Worm (Caenorhabditis elegans): ENCODE measurements around the gene nep-1.

The nep-1 gene

DNA sequence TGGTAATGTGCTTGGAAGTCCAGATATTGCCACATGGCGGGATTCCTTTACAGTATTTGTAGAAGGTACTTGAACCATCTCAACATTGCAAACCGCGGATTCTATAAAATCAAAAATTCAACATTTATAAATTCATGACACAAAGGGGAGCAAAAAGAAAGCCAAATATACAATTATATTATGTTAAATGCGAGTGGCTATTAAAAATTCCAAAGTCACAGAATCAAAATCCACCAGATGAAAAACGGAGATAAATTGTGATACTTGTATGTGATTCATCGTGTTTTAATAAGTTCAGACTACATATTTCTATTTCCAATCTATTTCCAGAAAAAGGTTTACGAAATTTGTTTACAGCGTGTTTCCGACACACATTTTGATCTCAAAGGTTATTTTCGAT, 23.5 kb downstream of the nep-1 start, which contains the start of gene din-1:
din-1 (minus strand) TSS at position 101 of the 400 bp plus-strand sequence.
- TF ChIP-seq zag-1 (tag; optimal IDR thresholded peaks at IDR 0.05), result no peak
- no peak for TF ChIP-seq ztf-11 (tag; optimal IDR thresholded peaks at IDR 0.05)

DNA sequence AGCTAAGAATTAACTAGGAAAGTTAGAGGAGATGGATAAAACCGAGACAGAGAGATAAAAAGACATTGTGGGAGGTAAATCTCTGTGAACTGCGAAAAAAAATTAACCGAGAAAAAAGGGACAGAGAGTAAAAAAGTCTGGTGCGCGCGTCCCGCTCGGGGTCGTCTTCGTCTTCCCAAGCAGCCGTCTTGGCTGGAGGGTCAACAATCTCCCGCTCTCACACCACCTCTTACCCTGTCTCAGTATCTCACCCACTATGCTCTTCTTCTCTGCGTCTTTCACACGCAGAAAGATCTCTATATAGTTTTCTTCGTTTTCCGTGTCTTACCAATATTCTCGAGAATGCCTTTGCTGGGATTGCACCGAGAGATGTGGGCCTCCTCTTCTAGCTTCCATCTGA, 24.3 kb downstream of the nep-1 start:
- TF ChIP-seq blmp-1 (tag; optimal IDR thresholded peaks at IDR 0.05; ENCODE audit: insufficient read depth) (peak; percentile 44), elt-1 (tag; optimal IDR thresholded peaks at IDR 0.05) (no peak), dmd-4 (tag; optimal IDR thresholded peaks at IDR 0.05) (no peak), skn-1 (tag; optimal IDR thresholded peaks at IDR 0.05) (no peak), mdl-1 (tag; optimal IDR thresholded peaks at IDR 0.05) (peak; percentile 5 to 27), nhr-237 (tag; optimal IDR thresholded peaks at IDR 0.05) (no peak), alr-1 (tag; optimal IDR thresholded peaks at IDR 0.05) (no peak), lin-11 (tag; optimal IDR thresholded peaks at IDR 0.05) (no peak), ztf-4 (tag; optimal IDR thresholded peaks at IDR 0.05) (no peak), sma-9 (GFP tag; optimal IDR thresholded peaks at IDR 0.05) (peak; percentile 77), sma-9 (tag; optimal IDR thresholded peaks at IDR 0.05) (no peak), Y55F3AM.14 (GFP tag; optimal IDR thresholded peaks at IDR 0.05) (no peak), ceh-82 (tag; optimal IDR thresholded peaks at IDR 0.05) (no peak), F13H6.1 (tag; optimal IDR thresholded peaks at IDR 0.05) (peak; percentile 67), lin-13 (GFP tag; optimal IDR thresholded peaks at IDR 0.05) (peak; percentile 15), R02D3.7 (tag; optimal IDR thresholded peaks at IDR 0.05) (no peak), aly-2 (tag; optimal IDR thresholded peaks at IDR 0.05) (no peak), mab-5 (tag; optimal IDR thresholded peaks at IDR 0.05) (no peak), lin-39 (tag; optimal IDR thresholded peaks at IDR 0.05) (no peak), sem-4 (tag; optimal IDR thresholded peaks at IDR 0.05) (no peak), mbf-1 (tag; optimal IDR thresholded peaks at IDR 0.05) (no peak), nhr-6 (tag; optimal IDR thresholded peaks at IDR 0.05) (no peak), gmeb-1 (tag; optimal IDR thresholded peaks at IDR 0.05) (no peak), snpc-4 (tag; optimal IDR thresholded peaks at IDR 0.05) (no peak), crh-2 (tag; optimal IDR thresholded peaks at IDR 0.05) (peak; percentile 38), nhr-12 (tag; optimal IDR thresholded peaks at IDR 0.05) (no peak), ZK546.5 (tag; optimal IDR thresholded peaks at IDR 0.05) (no peak), lsy-2 (tag; optimal IDR thresholded peaks at IDR 0.05) (peak in 1 of 2 experiments; percentile 41), nhr-25 (tag; optimal IDR thresholded peaks at IDR 0.05) (peak; percentile 47), egl-27 (tag; optimal IDR thresholded peaks at IDR 0.05) (peak; percentile 41), ztf-1 (GFP tag; conservative IDR thresholded peaks at IDR 0.05) (no peak), nhr-77 (tag; optimal IDR thresholded peaks at IDR 0.05) (no peak), ama-1 (optimal IDR thresholded peaks at IDR 0.05) (no peak), zag-1 (tag; optimal IDR thresholded peaks at IDR 0.05) (no peak), sma-3 (GFP tag; optimal IDR thresholded peaks at IDR 0.05) (peak; percentile 15), nhr-21 (tag; optimal IDR thresholded peaks at IDR 0.05) (peak; percentile 43), fos-1 (tag; optimal IDR thresholded peaks at IDR 0.05) (peak; percentile 50), elt-3 (tag; optimal IDR thresholded peaks at IDR 0.05) (no peak), nhr-11 (tag; optimal IDR thresholded peaks at IDR 0.05) (no peak), peb-1 (tag; optimal IDR thresholded peaks at IDR 0.05) (no peak), unc-39 (tag; optimal IDR thresholded peaks at IDR 0.05) (no peak), ztf-11 (tag; optimal IDR thresholded peaks at IDR 0.05) (no peak), C34F6.9 (tag; optimal IDR thresholded peaks at IDR 0.05) (peak; percentile 61), ceh-16 (tag; optimal IDR thresholded peaks at IDR 0.05) (no peak), unc-55 (GFP tag; optimal IDR thresholded peaks at IDR 0.05) (peak; percentile 54), nhr-129 (tag; optimal IDR thresholded peaks at IDR 0.05) (peak; percentile 80), nhr-23 (tag; optimal IDR thresholded peaks at IDR 0.05) (no peak), nhr-10 (tag; optimal IDR thresholded peaks at IDR 0.05) (no peak), unc-62 (GFP tag; optimal IDR thresholded peaks at IDR 0.05) (no peak)
